Worm (Caenorhabditis elegans) whole organism, L3 larva: ENCODE results near the gene srd-58.
A peak's percentile ranks its signal among the peaks of the same experiment; 100 is the strongest.

Experiments
- R02D3.7 ChIP-seq: fragments of 150-350 bp; optimal IDR thresholded peaks from 2 replicates; lab custom pipeline; 2014; ENCODE audit warnings: missing biosample characterization, missing genetic modification characterization
- ama-1 ChIP-seq: fragments of 150-350 bp; optimal IDR thresholded peaks from 2 replicates; lab custom pipeline; 2018
- ceh-16 ChIP-seq: sonication (generic microtip); optimal IDR thresholded peaks from 2 replicates; lab custom pipeline; 2017; ENCODE audit warnings: missing biosample characterization, missing genetic modification characterization
- ceh-82 ChIP-seq: fragments of 150-350 bp; optimal IDR thresholded peaks from 2 replicates; lab custom pipeline; 2014; ENCODE audit warnings: missing biosample characterization, missing genetic modification characterization
- elt-1 ChIP-seq: fragments of 150-350 bp; optimal IDR thresholded peaks from 2 replicates; lab custom pipeline; 2014; ENCODE audit warnings: missing biosample characterization, missing genetic modification characterization
- jun-1 ChIP-seq: fragments of 150-350 bp; optimal IDR thresholded peaks from 2 replicates; lab custom pipeline; 2014; ENCODE audit warnings: missing biosample characterization, missing genetic modification reagents, missing genetic modification characterization
- mdl-1 ChIP-seq: fragments of 150-350 bp; optimal IDR thresholded peaks from 2 replicates; lab custom pipeline; 2014; ENCODE audit warnings: missing biosample characterization, missing genetic modification characterization
- nhr-23 ChIP-seq: fragments of 150-350 bp; optimal IDR thresholded peaks from 2 replicates; lab custom pipeline; 2014; ENCODE audit warnings: missing biosample characterization, missing genetic modification reagents, missing genetic modification characterization
- nhr-43 ChIP-seq: sonication (generic microtip); optimal IDR thresholded peaks from 2 replicates; lab custom pipeline; 2016; ENCODE audit warnings: mild to moderate bottlenecking, missing genetic modification characterization, missing compliant biosample characterization; ENCODE audit not compliant: poor library complexity, severe bottlenecking
- nhr-76 ChIP-seq: fragments of 150-350 bp; sonication (generic microtip); optimal IDR thresholded peaks from 5 replicates; lab custom pipeline; 2014; ENCODE audit warnings: missing biosample characterization, missing genetic modification characterization
- nhr-77 ChIP-seq: fragments of 150-350 bp; optimal IDR thresholded peaks from 2 replicates; lab custom pipeline; 2014; ENCODE audit warnings: missing biosample characterization, missing genetic modification characterization
- pqm-1 ChIP-seq: fragments of 150-350 bp; optimal IDR thresholded peaks from 2 replicates; lab custom pipeline; 2017; ENCODE audit warnings: missing biosample characterization, missing genetic modification characterization, inconsistent platforms
- snpc-4 ChIP-seq: fragments of 150-350 bp; optimal IDR thresholded peaks from 2 replicates; lab custom pipeline; 2014; ENCODE audit warnings: missing biosample characterization, missing genetic modification characterization
- unc-62 ChIP-seq: fragments of 150-350 bp; sonication (generic microtip); optimal IDR thresholded peaks from 4 replicates; lab custom pipeline; 2014; ENCODE audit warnings: missing biosample characterization, missing genetic modification reagents, missing genetic modification characterization

ce11 chrII:7200051-7200599 is 4.7 kb downstream of the srd-58 start, which contains the start of gene pcrg-1:
- TF ChIP-seq mdl-1 (tag; lab: Kevin White, UChicago) (no peak), pqm-1 (tag; lab: Kevin White, UChicago) (no peak), jun-1 (tag; lab: Kevin White, UChicago) (no peak), nhr-76 (tag; lab: Kevin White, UChicago) (no peak), nhr-23 (tag; lab: Kevin White, UChicago) (peak; percentile 34), ama-1 (lab: Kevin White, UChicago) (no peak), R02D3.7 (tag; lab: Kevin White, UChicago) (peak; percentile 56), nhr-43 (tag; lab: Kevin White, UChicago) (peak; percentile 78), nhr-77 (tag; lab: Kevin White, UChicago) (no peak), elt-1 (no peak), ceh-82 (tag; lab: Kevin White, UChicago) (peak; percentile 33), unc-62 (GFP tag; lab: Kevin White, UChicago) (no peak), snpc-4 (peak; percentile 99), ceh-16 (tag; lab: Kevin White, UChicago) (no peak)
